Worm (Caenorhabditis elegans) whole organism, L1 larva: Measurements from ENCODE around the gene nspf-2.

Experiments
- ceh-82 ChIP-seq, 3 experiments: fragments of 150-350 bp in 1 of 3; sonication (generic microtip) in 2 of 3; optimal IDR thresholded peaks; 2 replicates each; lab custom pipeline; 2014 to 2017; ENCODE audit warnings: missing biosample characterization in 3 of 3, missing genetic modification characterization in 3 of 3
- elt-3 ChIP-seq, 6 experiments: fragments of 150-350 bp in 1 of 6; sonication (generic microtip); optimal IDR thresholded peaks; 2 replicates each; lab custom pipeline; 2017 to 2018; ENCODE audit warnings: missing biosample characterization in 6 of 6, missing genetic modification characterization in 6 of 6, inconsistent platforms in 1 of 6
- nhr-11 ChIP-seq: fragments of 150-350 bp; optimal IDR thresholded peaks from 2 replicates; lab custom pipeline; 2014; ENCODE audit warnings: missing biosample characterization, missing genetic modification characterization
- nhr-85 ChIP-seq: sonication (generic microtip); peaks from one replicate; lab custom pipeline; 2016; ENCODE audit warnings: missing genetic modification characterization, inconsistent platforms, missing compliant biosample characterization
- pqm-1 ChIP-seq: sonication (generic microtip); optimal IDR thresholded peaks from 3 replicates; lab custom pipeline; 2017; ENCODE audit warnings: missing biosample characterization, missing genetic modification characterization
- unc-130 ChIP-seq: fragments of 150-350 bp; optimal IDR thresholded peaks from 2 replicates; lab custom pipeline; 2017; ENCODE audit warnings: missing biosample characterization, missing genetic modification characterization, inconsistent platforms
- unc-86 ChIP-seq: sonication (generic microtip); optimal IDR thresholded peaks from 2 replicates; lab custom pipeline; 2016; ENCODE audit warnings: missing genetic modification characterization, missing compliant biosample characterization
- xbp-1 ChIP-seq: sonication (generic microtip); optimal IDR thresholded peaks from 2 replicates; lab custom pipeline; 2016; ENCODE audit warnings: missing genetic modification characterization, missing compliant biosample characterization

ce11 chrII:2709942-2710341 lies 21.2 kb downstream of the nspf-2 start, which contains the start of gene T05A8.1:
- TF ChIP-seq pqm-1 (tag; lab: Kevin White, UChicago): no peak
- TF ChIP-seq unc-86: no peak
- no peak for TF ChIP-seq nhr-11 (tag; lab: Kevin White, UChicago)
- no peak for TF ChIP-seq ceh-82 (tag; optimal IDR thresholded peaks at IDR 0.05; lab: Kevin White, UChicago)
- no peak for TF ChIP-seq elt-3 (tag; optimal IDR thresholded peaks at IDR 0.05; lab: Kevin White, UChicago)
- no peak for TF ChIP-seq nhr-85 (tag; lab: Kevin White, UChicago)
- no peak for TF ChIP-seq unc-130 (tag; lab: Kevin White, UChicago)
- no peak for TF ChIP-seq xbp-1
